Fruit fly (Drosophila melanogaster): ENCODE measurements around the gene CG13014.

Gene CG13014

dm6 chrX:16598978-16599664 is 11.4 kb downstream of the CG13014 start, which contains the start of the genes CG9784 and Nup153 (continued):
- TF ChIP-seq dan (GFP tag; IDR thresholded peaks at IDR 0.05) (no peak), shn (GFP tag; optimal IDR thresholded peaks at IDR 0.05) (no peak), CG17829 (tag; optimal IDR thresholded peaks at IDR 0.05) (no peak), fd3F (GFP tag; optimal IDR thresholded peaks at IDR 0.05) (no peak), CG17568 (GFP tag; optimal IDR thresholded peaks at IDR 0.05) (no peak), CG4707 (GFP tag; optimal IDR thresholded peaks at IDR 0.05) (no peak), CG2120 (GFP tag; optimal IDR thresholded peaks at IDR 0.05) (no peak), CG16813 (GFP tag; IDR thresholded peaks at IDR 0.05; ENCODE audit: partially characterized antibody) (peak; percentile 96), E2f2 (GFP tag; IDR thresholded peaks at IDR 0.05) (no peak), CG2116 (GFP tag; optimal IDR thresholded peaks at IDR 0.05) (peak; percentile 32), Hmr (GFP tag; optimal IDR thresholded peaks at IDR 0.05) (no peak), HmgZ (tag; optimal IDR thresholded peaks at IDR 0.05) (peak; percentile 34), CG17186 (GFP tag; optimal IDR thresholded peaks at IDR 0.05) (no peak), kay (GFP tag; optimal IDR thresholded peaks at IDR 0.05) (no peak), CG3407 (GFP tag; optimal IDR thresholded peaks at IDR 0.05) (no peak), tup (GFP tag; optimal IDR thresholded peaks at IDR 0.05) (no peak), Antp (GFP tag; optimal IDR thresholded peaks at IDR 0.05) (no peak), p53 (GFP tag; optimal IDR thresholded peaks at IDR 0.05) (no peak), CG30403 (GFP tag; optimal IDR thresholded peaks at IDR 0.05) (no peak), CG31365 (tag; optimal IDR thresholded peaks at IDR 0.05) (no peak), CG17361 (GFP tag; IDR thresholded peaks at IDR 0.05) (no peak), bowl (GFP tag; IDR thresholded peaks at IDR 0.05) (no peak), CG12659 (GFP tag; optimal IDR thresholded peaks at IDR 0.05) (no peak), caup (GFP tag; optimal IDR thresholded peaks at IDR 0.05; ENCODE audit: severe bottlenecking) (no peak), cato (GFP tag; optimal IDR thresholded peaks at IDR 0.05; ENCODE audit: borderline replicate concordance) (no peak), Side (GFP tag; optimal IDR thresholded peaks at IDR 0.05) (no peak), CG15479 (GFP tag; optimal IDR thresholded peaks at IDR 0.05) (peak; percentile 62), CG17328 (GFP tag; IDR thresholded peaks at IDR 0.05) (no peak), onecut (GFP tag; IDR thresholded peaks at IDR 0.05) (peak; percentile 26; the same call in 1 of the 2 replicates), sens (GFP tag) (peak; percentile 51), Fer1 (GFP tag; optimal IDR thresholded peaks at IDR 0.05) (no peak), Hr3 (GFP tag; optimal IDR thresholded peaks at IDR 0.05) (no peak), ATbp (GFP tag; optimal IDR thresholded peaks at IDR 0.05) (no peak), vfl (GFP tag; optimal IDR thresholded peaks at IDR 0.05) (no peak), CG14441 (GFP tag; IDR thresholded peaks at IDR 0.05) (no peak), CG31441 (GFP tag; IDR thresholded peaks at IDR 0.05) (no peak), ham (GFP tag; IDR thresholded peaks at IDR 0.05) (no peak), CG8924 (tag; optimal IDR thresholded peaks at IDR 0.05) (peak; percentile 9), CG7372 (GFP tag; IDR thresholded peaks at IDR 0.05) (no peak), Xbp1 (GFP tag; optimal IDR thresholded peaks at IDR 0.05) (no peak), CHES-1-like (GFP tag; optimal IDR thresholded peaks at IDR 0.05) (no peak), CG10366 (GFP tag; IDR thresholded peaks at IDR 0.05) (no peak), CG10147 (GFP tag; optimal IDR thresholded peaks at IDR 0.05) (no peak), Spps (tag; optimal IDR thresholded peaks at IDR 0.05) (no peak), Gsc (GFP tag; IDR thresholded peaks at IDR 0.05) (no peak), tin (GFP tag; optimal IDR thresholded peaks at IDR 0.05) (no peak), HLH4C (GFP tag; IDR thresholded peaks at IDR 0.05; ENCODE audit: partially characterized antibody) (peak; percentile 93), CG13894 (tag; optimal IDR thresholded peaks at IDR 0.05) (no peak), gsb (GFP tag; IDR thresholded peaks at IDR 0.05) (no peak), tap (tag; optimal IDR thresholded peaks at IDR 0.05) (no peak), CG1647 (GFP tag; optimal IDR thresholded peaks at IDR 0.05) (no peak)

Data from whole organism, embryonic.